Worm (Caenorhabditis elegans): ENCODE data around the gene T02B11.4.

- TF ChIP-seq lir-3 (tag; optimal IDR thresholded peaks at IDR 0.05) (no peak), tra-1 (GFP tag; IDR thresholded peaks at IDR 0.05) (no peak), nhr-28 (tag; optimal IDR thresholded peaks at IDR 0.05) (no peak), nhr-6 (tag; optimal IDR thresholded peaks at IDR 0.05) (no peak), pha-4 (GFP tag; IDR thresholded peaks at IDR 0.05) (no peak), pha-4 (tag; optimal IDR thresholded peaks at IDR 0.05) (no peak), ceh-32 (tag; optimal IDR thresholded peaks at IDR 0.05; ENCODE audit: poor library complexity) (no peak), lin-39 (tag; optimal IDR thresholded peaks at IDR 0.05) (no peak), ztf-11 (tag; optimal IDR thresholded peaks at IDR 0.05) (no peak), mdl-1 (tag; optimal IDR thresholded peaks at IDR 0.05) (no peak)
Measured at ce11 chrV:866729-867128, 4.2 kb downstream of the T02B11.4 start, which contains the start of gene T02B11.3.

Data from whole organism, L4 larva.